Worm (Caenorhabditis elegans) whole organism, L1 larva: Measurements from ENCODE around the gene B0393.9.
A peak's percentile ranks its signal among the peaks of the same experiment; 100 is the strongest.

Source experiments
- C04F5.9 ChIP-seq: sonication (generic microtip); optimal IDR thresholded peaks from 2 replicates; lab custom pipeline; 2016; ENCODE audit warnings: missing genetic modification characterization, missing compliant biosample characterization
- C16A3.4 ChIP-seq: fragments of 150-350 bp; optimal IDR thresholded peaks from 2 replicates; lab custom pipeline; 2014; ENCODE audit warnings: missing biosample characterization, missing genetic modification characterization
- aha-1 ChIP-seq: fragments of 150-350 bp; optimal IDR thresholded peaks from 2 replicates; lab custom pipeline; 2014; ENCODE audit warnings: missing biosample characterization, missing genetic modification characterization
- aly-2 ChIP-seq: fragments of 150-350 bp; optimal IDR thresholded peaks from 2 replicates; lab custom pipeline; 2014; ENCODE audit warnings: missing biosample characterization, missing genetic modification characterization
- ceh-82 ChIP-seq, 3 experiments: fragments of 150-350 bp in 1 of 3; sonication (generic microtip) in 2 of 3; optimal IDR thresholded peaks; 2 replicates each; lab custom pipeline; 2014 to 2017; ENCODE audit warnings: missing biosample characterization in 3 of 3, missing genetic modification characterization in 3 of 3
- ceh-90 ChIP-seq: sonication (generic microtip); optimal IDR thresholded peaks from 2 replicates; lab custom pipeline; 2016; ENCODE audit warnings: missing genetic modification characterization, missing compliant biosample characterization
- ces-1 ChIP-seq: fragments of 150-350 bp; optimal IDR thresholded peaks from 2 replicates; lab custom pipeline; 2014; ENCODE audit warnings: missing biosample characterization, missing genetic modification reagents, missing genetic modification characterization
- dpl-1 ChIP-seq, 3 experiments: fragments of 150-350 bp in 2 of 3; sonication (generic microtip) in 1 of 3; optimal IDR thresholded peaks; 2 replicates each; lab custom pipeline; 2014 to 2017; ENCODE audit warnings: missing biosample characterization in 3 of 3, missing genetic modification characterization in 3 of 3, missing genetic modification reagents in 3 of 3
- dsc-1 ChIP-seq: sonication (generic microtip); optimal IDR thresholded peaks from 2 replicates; lab custom pipeline; 2016; ENCODE audit warnings: mild to moderate bottlenecking, missing genetic modification characterization, missing compliant biosample characterization
- efl-1 ChIP-seq, 4 experiments: fragments of 150-350 bp; optimal IDR thresholded peaks in 3 of 4; peaks in 1 of 4; 1 replicate in 1 of 4; 2 replicates in 3 of 4; lab custom pipeline; 2014; ENCODE audit warnings: missing biosample characterization in 2 of 4, missing genetic modification characterization in 2 of 4, missing genetic modification reagents in 2 of 4
- egl-13 ChIP-seq: sonication (generic microtip); optimal IDR thresholded peaks from 2 replicates; lab custom pipeline; 2016; ENCODE audit warnings: missing genotype, missing genetic modification reagents, missing genetic modification characterization, missing compliant biosample characterization
- elt-3 ChIP-seq, 6 experiments: fragments of 150-350 bp in 1 of 6; sonication (generic microtip); optimal IDR thresholded peaks; 2 replicates each; lab custom pipeline; 2017 to 2018; ENCODE audit warnings: missing biosample characterization in 6 of 6, missing genetic modification characterization in 6 of 6, inconsistent platforms in 1 of 6
- fkh-10 ChIP-seq: sonication (generic microtip); optimal IDR thresholded peaks from 2 replicates; lab custom pipeline; 2017; ENCODE audit warnings: missing biosample characterization, missing genetic modification reagents, missing genetic modification characterization
- fkh-4 ChIP-seq: sonication (generic microtip); optimal IDR thresholded peaks from 2 replicates; lab custom pipeline; 2016; ENCODE audit warnings: missing compliant biosample characterization, missing genetic modification characterization, borderline replicate concordance
- grh-1 ChIP-seq: fragments of 200-800 bp; sonication (Bioruptor generic); IDR thresholded peaks from 2 replicates; pipeline ENCODE4 v1.3.6; 2022; ENCODE audit warnings: missing genetic modification reagents, missing genetic modification characterization, missing compliant biosample characterization
- hlh-17 ChIP-seq: fragments of 200-800 bp; sonication (Bioruptor generic); optimal IDR thresholded peaks from 2 replicates; lab custom pipeline; 2018; ENCODE audit warnings: missing genetic modification characterization, mild to moderate bottlenecking, missing compliant biosample characterization, moderate library complexity, borderline replicate concordance
- hlh-4 ChIP-seq: sonication (generic microtip); optimal IDR thresholded peaks from 2 replicates; lab custom pipeline; 2016; ENCODE audit warnings: mild to moderate bottlenecking, missing genetic modification characterization, missing compliant biosample characterization
- irx-1 ChIP-seq: sonication (generic microtip); optimal IDR thresholded peaks from 2 replicates; lab custom pipeline; 2016; ENCODE audit warnings: missing genetic modification characterization, missing compliant biosample characterization
- lsy-2 ChIP-seq, 2 experiments: fragments of 150-350 bp; optimal IDR thresholded peaks; 2 replicates each; lab custom pipeline; 2014; ENCODE audit warnings: missing biosample characterization in 2 of 2, missing genetic modification characterization in 2 of 2
- mdl-1 ChIP-seq, 2 experiments: fragments of 150-350 bp; optimal IDR thresholded peaks; 2 replicates each; lab custom pipeline; 2014 to 2017; ENCODE audit warnings: missing biosample characterization in 2 of 2, missing genetic modification characterization in 2 of 2, inconsistent platforms in 1 of 2
- nhr-19 ChIP-seq: fragments of 200-800 bp; sonication (Bioruptor generic); conservative IDR thresholded peaks from 2 replicates; pipeline ENCODE4 v1.3.6; 2022; ENCODE audit warnings: missing genetic modification characterization, missing compliant biosample characterization
- nhr-71 ChIP-seq: sonication (generic microtip); optimal IDR thresholded peaks from 2 replicates; lab custom pipeline; 2016; ENCODE audit warnings: mild to moderate bottlenecking, missing genetic modification characterization, moderate library complexity, missing compliant biosample characterization
- nhr-90 ChIP-seq: sonication (generic microtip); optimal IDR thresholded peaks from 2 replicates; lab custom pipeline; 2016; ENCODE audit warnings: mild to moderate bottlenecking, missing genetic modification characterization, missing compliant biosample characterization; ENCODE audit not compliant: poor library complexity
- pag-3 ChIP-seq: sonication (generic microtip); optimal IDR thresholded peaks from 2 replicates; lab custom pipeline; 2017; ENCODE audit warnings: missing genetic modification characterization, mild to moderate bottlenecking, missing compliant biosample characterization, antibody characterized with exemption, borderline replicate concordance; ENCODE audit not compliant: insufficient read depth
- pax-3 ChIP-seq: fragments of 200-800 bp; sonication (Bioruptor generic); optimal IDR thresholded peaks from 2 replicates; lab custom pipeline; 2018; ENCODE audit warnings: mild to moderate bottlenecking, missing genetic modification characterization, moderate library complexity, missing compliant biosample characterization
- snu-23 ChIP-seq: sonication (generic microtip); optimal IDR thresholded peaks from 2 replicates; lab custom pipeline; 2016; ENCODE audit warnings: missing genetic modification characterization, missing compliant biosample characterization
- sox-4 ChIP-seq: sonication (generic microtip); optimal IDR thresholded peaks from 2 replicates; lab custom pipeline; 2016; ENCODE audit warnings: missing genetic modification characterization, missing compliant biosample characterization
- sup-37 ChIP-seq: fragments of 200-800 bp; sonication (Bioruptor generic); optimal IDR thresholded peaks from 2 replicates; lab custom pipeline; 2018; ENCODE audit warnings: mild to moderate bottlenecking, missing genetic modification characterization, missing compliant biosample characterization
- tbx-2 ChIP-seq: sonication (generic microtip); optimal IDR thresholded peaks from 2 replicates; lab custom pipeline; 2016; ENCODE audit warnings: missing genetic modification characterization, missing compliant biosample characterization
- tlp-1 ChIP-seq: fragments of 150-350 bp; optimal IDR thresholded peaks from 2 replicates; lab custom pipeline; 2014; ENCODE audit warnings: missing biosample characterization, missing genetic modification characterization
- unc-98 ChIP-seq: fragments of 200-800 bp; sonication (Bioruptor generic); IDR thresholded peaks from 2 replicates; pipeline ENCODE4 v1.3.6; 2022; ENCODE audit warnings: missing genetic modification characterization, missing compliant biosample characterization
- ztf-11 ChIP-seq, 2 experiments: sonication (generic microtip); optimal IDR thresholded peaks; 2 replicates each; lab custom pipeline; 2016 to 2017; ENCODE audit warnings: missing genetic modification characterization in 2 of 2, missing biosample characterization in 1 of 2, missing compliant biosample characterization in 1 of 2

B0393.9 gene

DNA sequence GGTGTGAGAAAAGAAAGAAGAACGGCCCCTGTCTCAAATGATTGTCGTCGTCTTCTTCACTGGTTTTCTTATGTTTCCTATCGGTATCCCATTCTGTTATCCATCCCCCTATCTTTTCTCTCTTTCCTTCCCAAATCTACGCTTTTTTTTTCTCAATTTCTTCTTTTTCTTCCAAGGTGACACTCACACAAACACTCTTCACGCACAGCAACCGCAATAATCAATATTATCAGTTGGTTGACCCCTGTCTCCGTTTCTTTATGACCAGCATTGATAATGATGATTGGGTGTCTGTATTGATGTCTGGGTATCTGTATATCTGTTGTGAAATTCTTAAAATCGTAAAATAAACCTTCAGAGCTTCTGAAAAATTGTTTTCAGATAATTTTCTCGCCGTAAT lies 39.1 kb downstream of the B0393.9 start (continued):
- peak in 1 of 2 experiments; percentile 4 for TF ChIP-seq mdl-1 (tag; optimal IDR thresholded peaks at IDR 0.05; lab: Kevin White, UChicago)
- TF ChIP-seq tbx-2, result no peak
- peak in 3 of 6 experiments; percentile 12 to 82 (median 23) for TF ChIP-seq elt-3 (tag; optimal IDR thresholded peaks at IDR 0.05; lab: Kevin White, UChicago)
- peak in 1 of 3 experiments; percentile 7 for TF ChIP-seq dpl-1 (GFP tag; optimal IDR thresholded peaks at IDR 0.05; lab: Kevin White, UChicago)
- no peak for TF ChIP-seq grh-1 (GFP tag; lab: Robert Waterston, UW)
- TF ChIP-seq irx-1, result no peak

DNA sequence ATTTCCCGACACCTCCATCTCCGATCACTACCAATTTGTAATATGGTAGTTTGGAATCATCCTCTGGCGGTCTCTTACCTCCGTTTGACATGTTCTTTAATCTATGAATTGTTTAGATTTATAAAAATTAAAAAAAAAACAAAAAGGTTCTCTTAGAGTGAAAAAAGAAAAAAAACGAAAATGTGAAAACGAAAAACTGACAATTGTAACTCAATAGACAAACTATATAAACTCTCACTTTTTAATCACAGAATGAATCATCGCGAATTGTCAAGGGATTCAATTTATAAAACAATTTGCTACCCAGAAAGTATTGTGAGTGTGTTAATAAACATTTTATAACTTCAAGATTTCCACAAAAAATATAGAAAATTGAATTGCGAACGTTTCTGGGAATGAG lies 40.0 kb downstream of the B0393.9 start, which contains the start of gene ras-2:
TSS of gene ras-2 (minus strand) at position 101 of the 400 bp plus-strand sequence.
- TF ChIP-seq pag-3 (tag; lab: Kevin White, UChicago) (no peak), C04F5.9 (no peak), snu-23 (no peak)

DNA sequence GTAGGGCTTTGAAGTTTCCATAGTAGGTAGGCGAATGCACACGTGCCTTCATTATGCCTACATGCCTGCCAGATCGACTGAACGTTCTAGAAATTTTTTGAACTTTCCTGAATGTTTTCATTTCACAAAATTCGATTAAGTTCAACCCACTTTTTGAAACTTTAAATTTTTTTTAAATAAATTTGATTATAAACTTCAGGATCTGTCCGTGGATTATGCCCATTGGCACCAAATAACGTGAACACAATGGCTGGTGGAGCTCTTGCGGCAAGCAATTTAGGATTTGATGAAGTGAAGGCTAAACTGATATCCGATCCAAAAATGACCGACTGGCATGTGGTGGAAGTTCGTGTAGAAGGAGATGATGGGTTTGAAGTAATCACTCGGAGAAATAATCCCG lies 44.5 kb downstream of the B0393.9 start, which contains the start of gene F17C8.7:
TSS of gene F17C8.7 (plus strand) at position 301 of the 400 bp plus-strand sequence.
- no peak for TF ChIP-seq ces-1 (GFP tag; lab: Kevin White, UChicago)
- TF ChIP-seq fkh-4, result no peak
- no peak for TF ChIP-seq ceh-90 (tag; lab: Kevin White, UChicago)
- TF ChIP-seq sox-4, result no peak
- TF ChIP-seq pag-3 (tag; lab: Kevin White, UChicago), result no peak
- no peak for TF ChIP-seq C16A3.4 (tag; lab: Kevin White, UChicago)
- no peak for TF ChIP-seq hlh-17 (GFP tag; lab: Kevin White, UChicago)
- no peak for TF ChIP-seq egl-13 (tag; lab: Kevin White, UChicago)
- TF ChIP-seq efl-1 (optimal IDR thresholded peaks at IDR 0.05; lab: Kevin White, UChicago), result no peak
- no peak for TF ChIP-seq efl-1 (GFP tag; optimal IDR thresholded peaks at IDR 0.05 in 1 of 2; lab: Kevin White, UChicago)
- no peak for TF ChIP-seq nhr-71 (tag; lab: Kevin White, UChicago)
- TF ChIP-seq aly-2 (tag; lab: Kevin White, UChicago), result no peak
- TF ChIP-seq fkh-10 (GFP tag; lab: Kevin White, UChicago), result no peak
- no peak for TF ChIP-seq nhr-90 (tag; lab: Kevin White, UChicago)

DNA sequence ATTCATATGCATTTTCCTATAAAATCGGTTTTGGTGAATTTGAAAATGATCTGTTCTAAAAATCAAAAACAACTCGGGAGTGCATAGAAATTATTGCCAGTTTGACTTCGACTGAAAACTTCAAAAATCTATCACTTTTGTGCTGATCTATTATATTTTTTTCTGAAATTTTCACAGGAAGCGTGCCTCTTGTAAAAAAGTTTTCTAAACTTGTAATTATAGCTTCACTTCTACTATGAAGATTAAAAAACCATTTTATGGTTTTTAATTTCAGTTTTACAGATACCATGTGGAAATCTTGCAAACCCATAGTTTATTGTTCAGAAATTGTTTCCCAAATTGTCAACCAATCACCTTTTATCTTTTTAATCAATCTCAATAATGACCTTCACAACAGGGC lies 45.9 kb downstream of the B0393.9 start, which contains the start of gene F17C8.9:
TSS of gene F17C8.9 (plus strand) at position 301 of the 400 bp plus-strand sequence.
- TF ChIP-seq ztf-11 (tag; optimal IDR thresholded peaks at IDR 0.05; lab: Kevin White, UChicago) (no peak), aha-1 (no peak), dsc-1 (tag; lab: Kevin White, UChicago) (no peak), C04F5.9 (no peak), fkh-4 (no peak), nhr-19 (GFP tag; lab: Robert Waterston, UW) (no peak), pax-3 (tag; lab: Kevin White, UChicago) (no peak), unc-98 (GFP tag; lab: Robert Waterston, UW) (no peak), fkh-10 (GFP tag; lab: Kevin White, UChicago) (no peak), aly-2 (tag; lab: Kevin White, UChicago) (no peak), lsy-2 (tag; optimal IDR thresholded peaks at IDR 0.05; lab: Kevin White, UChicago) (no peak), sup-37 (GFP tag; lab: Kevin White, UChicago) (no peak), nhr-71 (tag; lab: Kevin White, UChicago) (no peak), ces-1 (GFP tag; lab: Kevin White, UChicago) (no peak), tlp-1 (tag; lab: Kevin White, UChicago) (no peak), hlh-4 (tag; lab: Kevin White, UChicago) (no peak), ceh-82 (tag; optimal IDR thresholded peaks at IDR 0.05; lab: Kevin White, UChicago) (no peak)
- TF ChIP-seq, all 84 proteins: peak for 0
